Worm (Caenorhabditis elegans): Measurements from ENCODE around the gene sws-1.

sws-1 gene

ce11 chrV:18967479-18968056 lies 13.7 kb downstream of the sws-1 start, which contains the start of gene Y39B6A.43:
Y39B6A.43 (minus strand) TSS chrV:18967829.
- TF ChIP-seq ztf-16 (tag; optimal IDR thresholded peaks at IDR 0.05) (peak; percentile 87), ets-4 (tag; optimal IDR thresholded peaks at IDR 0.05) (peak; percentile 69), C08G9.2 (tag; optimal IDR thresholded peaks at IDR 0.05) (peak; percentile 44), pha-2 (tag; optimal IDR thresholded peaks at IDR 0.05) (peak; percentile 81), ceh-30 (tag; optimal IDR thresholded peaks at IDR 0.05) (no peak), fkh-10 (GFP tag; optimal IDR thresholded peaks at IDR 0.05) (peak; percentile 49), unc-86 (tag; optimal IDR thresholded peaks at IDR 0.05) (peak; percentile 68), ceh-19 (GFP tag; optimal IDR thresholded peaks at IDR 0.05) (no peak), pax-1 (tag; optimal IDR thresholded peaks at IDR 0.05) (peak; percentile 88), K09A11.1 (tag; optimal IDR thresholded peaks at IDR 0.05; ENCODE audit: insufficient read depth) (peak; percentile 19), unc-3 (GFP tag; conservative IDR thresholded peaks at IDR 0.05) (no peak), unc-3 (tag; optimal IDR thresholded peaks at IDR 0.05) (peak; percentile 65), ceh-48 (tag; optimal IDR thresholded peaks at IDR 0.05) (peak; percentile 84), pros-1 (tag; optimal IDR thresholded peaks at IDR 0.05) (peak; percentile 35), ceh-6 (GFP tag; optimal IDR thresholded peaks at IDR 0.05) (peak; percentile 13), nfya-1 (tag; optimal IDR thresholded peaks at IDR 0.05) (peak; percentile 89), tbx-7 (tag; optimal IDR thresholded peaks at IDR 0.05) (peak; percentile 13), ttx-3 (tag; optimal IDR thresholded peaks at IDR 0.05) (no peak), pat-9 (tag; optimal IDR thresholded peaks at IDR 0.05) (no peak), ceh-18 (tag; optimal IDR thresholded peaks at IDR 0.05) (peak; percentile 63), elt-2 (tag; optimal IDR thresholded peaks at IDR 0.05) (peak; percentile 38), unc-42 (tag; optimal IDR thresholded peaks at IDR 0.05) (peak; percentile 63), ref-2 (tag; optimal IDR thresholded peaks at IDR 0.05) (peak; percentile 72), madf-2 (tag; optimal IDR thresholded peaks at IDR 0.05) (peak; percentile 15), ceh-14 (tag; optimal IDR thresholded peaks at IDR 0.05) (peak; percentile 16), nhr-11 (tag; optimal IDR thresholded peaks at IDR 0.05) (no peak), hlh-30 (tag; optimal IDR thresholded peaks at IDR 0.05; ENCODE audit: insufficient read depth) (peak; percentile 52), unc-55 (GFP tag; optimal IDR thresholded peaks at IDR 0.05) (peak; percentile 25), rnt-1 (tag; optimal IDR thresholded peaks at IDR 0.05) (peak; percentile 79), ceh-34 (tag; optimal IDR thresholded peaks at IDR 0.05) (peak; percentile 60), sox-2 (GFP tag; IDR thresholded peaks at IDR 0.05) (no peak), pha-4 (tag; optimal IDR thresholded peaks at IDR 0.05) (no peak), dve-1 (tag; optimal IDR thresholded peaks at IDR 0.05) (peak; percentile 76), tbx-2 (tag; optimal IDR thresholded peaks at IDR 0.05) (peak; percentile 56), ceh-31 (tag; optimal IDR thresholded peaks at IDR 0.05) (peak; percentile 66), Y22D7AL.16 (tag; optimal IDR thresholded peaks at IDR 0.05) (no peak)

- TF ChIP-seq madf-2 (tag; optimal IDR thresholded peaks at IDR 0.05) (no peak), sdc-2 (tag; optimal IDR thresholded peaks at IDR 0.05) (no peak), ref-2 (tag; optimal IDR thresholded peaks at IDR 0.05) (no peak), pqm-1 (tag; optimal IDR thresholded peaks at IDR 0.05) (no peak), ceh-45 (GFP tag; IDR thresholded peaks at IDR 0.05) (no peak), ceh-18 (tag; optimal IDR thresholded peaks at IDR 0.05) (no peak), sox-2 (GFP tag; IDR thresholded peaks at IDR 0.05) (no peak), tbx-7 (tag; optimal IDR thresholded peaks at IDR 0.05) (no peak), ahr-1 (tag; optimal IDR thresholded peaks at IDR 0.05) (no peak), ceh-31 (tag; optimal IDR thresholded peaks at IDR 0.05) (no peak), ets-4 (tag; optimal IDR thresholded peaks at IDR 0.05) (no peak), pax-1 (tag; optimal IDR thresholded peaks at IDR 0.05) (no peak), nfya-1 (tag; optimal IDR thresholded peaks at IDR 0.05) (no peak), unc-42 (tag; optimal IDR thresholded peaks at IDR 0.05) (no peak)
Observed at ce11 chrV:18960072-18960471, 21.2 kb downstream of the sws-1 start, which contains the start of gene ztf-20. ztf-20 (minus strand) TSS chrV:18960172.

Measured in whole organism, late embryonic.